Worm (Caenorhabditis elegans): ENCODE measurements around the gene cyp-33C6.

- TF ChIP-seq fkh-10 (GFP tag; optimal IDR thresholded peaks at IDR 0.05) (no peak), madf-2 (tag; optimal IDR thresholded peaks at IDR 0.05) (no peak), mec-3 (tag; optimal IDR thresholded peaks at IDR 0.05; ENCODE audit: borderline replicate concordance) (no peak), ceh-18 (tag; optimal IDR thresholded peaks at IDR 0.05) (no peak), ceh-14 (tag; optimal IDR thresholded peaks at IDR 0.05) (no peak), sox-2 (GFP tag; IDR thresholded peaks at IDR 0.05) (no peak), ama-1 (optimal IDR thresholded peaks at IDR 0.05) (no peak), hlh-30 (tag; optimal IDR thresholded peaks at IDR 0.05; ENCODE audit: insufficient read depth) (no peak), pqm-1 (tag; optimal IDR thresholded peaks at IDR 0.05) (no peak), ceh-6 (GFP tag; optimal IDR thresholded peaks at IDR 0.05) (no peak), unc-3 (GFP tag; conservative IDR thresholded peaks at IDR 0.05) (no peak), unc-3 (tag; optimal IDR thresholded peaks at IDR 0.05) (no peak)
Measured at ce11 chrV:2271750-2272149, 22.5 kb upstream of the cyp-33C6 start, which contains the start of gene Y5H2A.1.
